Worm (Caenorhabditis elegans): ENCODE measurements around the gene nrde-2.

DNA sequence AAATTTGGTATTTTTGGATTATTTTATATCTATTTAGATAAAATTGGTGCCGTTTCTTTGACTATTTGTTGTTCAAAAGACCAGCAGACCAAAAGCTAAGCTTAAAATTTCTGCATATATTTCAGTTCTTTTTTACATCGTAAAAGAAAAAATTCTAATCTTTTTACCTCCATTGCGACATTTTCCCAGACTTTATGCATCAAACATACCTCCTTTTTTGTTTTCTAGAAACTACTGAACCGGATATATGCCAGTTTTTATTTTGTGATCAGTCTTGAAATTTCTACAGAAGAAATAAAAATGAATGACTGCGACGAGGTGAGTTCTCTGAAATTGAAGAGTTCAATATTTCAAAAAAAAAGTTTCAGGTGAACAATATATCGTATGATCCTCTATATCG, 52.8 kb downstream of the nrde-2 start, which contains the start of gene srb-6:
- TF ChIP-seq ztf-11 (tag; optimal IDR thresholded peaks at IDR 0.05) (no peak), snpc-4 (tag; optimal IDR thresholded peaks at IDR 0.05) (no peak), ztf-4 (tag; optimal IDR thresholded peaks at IDR 0.05) (no peak), unc-39 (tag; optimal IDR thresholded peaks at IDR 0.05) (no peak), nhr-12 (tag; optimal IDR thresholded peaks at IDR 0.05) (no peak), ceh-16 (tag; optimal IDR thresholded peaks at IDR 0.05) (no peak), elt-3 (tag; optimal IDR thresholded peaks at IDR 0.05) (no peak), nhr-237 (tag; optimal IDR thresholded peaks at IDR 0.05) (no peak), fos-1 (tag; optimal IDR thresholded peaks at IDR 0.05) (no peak)

All from whole organism, L2 larva.